Worm (Caenorhabditis elegans) whole organism, late embryonic: ENCODE data around the gene Y54G2A.48.

ENCODE experiments used
- K02D7.2 ChIP-seq: sonication (generic microtip); optimal IDR thresholded peaks from 2 replicates; lab custom pipeline; 2017; ENCODE audit warnings: mild to moderate bottlenecking, missing genetic modification characterization, missing compliant biosample characterization
- ama-1 ChIP-seq: fragments of 150-350 bp; optimal IDR thresholded peaks from 2 replicates; lab custom pipeline; 2014
- ceh-24 ChIP-seq: sonication (generic microtip); optimal IDR thresholded peaks from 2 replicates; lab custom pipeline; 2016; ENCODE audit warnings: mild to moderate bottlenecking, missing genetic modification characterization, missing compliant biosample characterization
- ceh-9 ChIP-seq: sonication (generic microtip); optimal IDR thresholded peaks from 2 replicates; lab custom pipeline; 2016; ENCODE audit warnings: mild to moderate bottlenecking, missing genetic modification characterization, inconsistent platforms, missing compliant biosample characterization
- fkh-10 ChIP-seq: fragments of 150-350 bp; optimal IDR thresholded peaks from 2 replicates; lab custom pipeline; 2014; ENCODE audit warnings: missing biosample characterization, missing genetic modification reagents, missing genetic modification characterization
- hlh-8 ChIP-seq: sonication (generic microtip); optimal IDR thresholded peaks from 2 replicates; lab custom pipeline; 2016; ENCODE audit warnings: missing genotype, missing genetic modification characterization, missing compliant biosample characterization
- nfya-1 ChIP-seq: sonication (generic microtip); optimal IDR thresholded peaks from 2 replicates; lab custom pipeline; 2017; ENCODE audit warnings: missing genetic modification characterization, mild to moderate bottlenecking, missing compliant biosample characterization, antibody characterized with exemption, moderate library complexity
- npax-4 ChIP-seq: sonication (generic microtip); optimal IDR thresholded peaks from 2 replicates; lab custom pipeline; 2016; ENCODE audit warnings: missing genetic modification characterization, missing compliant biosample characterization
- pax-1 ChIP-seq: fragments of 150-350 bp; optimal IDR thresholded peaks from 2 replicates; lab custom pipeline; 2014; ENCODE audit warnings: missing biosample characterization, missing genetic modification characterization
- pha-4 ChIP-seq: fragments of 150-350 bp; optimal IDR thresholded peaks from 2 replicates; lab custom pipeline; 2018; ENCODE audit warnings: missing biosample characterization, missing genetic modification reagents, missing genetic modification characterization
- pqm-1 ChIP-seq: sonication (generic microtip); optimal IDR thresholded peaks from 2 replicates; lab custom pipeline; 2016; ENCODE audit warnings: missing genetic modification characterization, missing compliant biosample characterization
- ref-2 ChIP-seq: sonication (generic microtip); optimal IDR thresholded peaks from 2 replicates; lab custom pipeline; 2016; ENCODE audit warnings: missing genetic modification characterization, missing compliant biosample characterization
- tbx-2 ChIP-seq: sonication (generic microtip); optimal IDR thresholded peaks from 2 replicates; lab custom pipeline; 2016; ENCODE audit warnings: missing genetic modification characterization, missing compliant biosample characterization
- unc-86 ChIP-seq: sonication (generic microtip); optimal IDR thresholded peaks from 2 replicates; lab custom pipeline; 2016; ENCODE audit warnings: missing genetic modification characterization, missing compliant biosample characterization

- TF ChIP-seq npax-4 (tag; lab: Kevin White, UChicago), result no peak
- TF ChIP-seq ama-1 (lab: Kevin White, UChicago), result no peak
- no peak for TF ChIP-seq pqm-1
- TF ChIP-seq fkh-10 (GFP tag; lab: Kevin White, UChicago), result no peak
- no peak for TF ChIP-seq ceh-24 (tag; lab: Kevin White, UChicago)
- no peak for TF ChIP-seq tbx-2 (tag; lab: Kevin White, UChicago)
- TF ChIP-seq ceh-9 (tag; lab: Kevin White, UChicago), result no peak
- no peak for TF ChIP-seq pha-4 (tag; lab: Kevin White, UChicago)
- no peak for TF ChIP-seq nfya-1 (tag; lab: Kevin White, UChicago)
- TF ChIP-seq K02D7.2 (tag; lab: Kevin White, UChicago), result no peak
- no peak for TF ChIP-seq unc-86
- TF ChIP-seq hlh-8 (tag; lab: Kevin White, UChicago), result no peak
- no peak for TF ChIP-seq ref-2 (tag; lab: Kevin White, UChicago)
- no peak for TF ChIP-seq pax-1 (tag; lab: Kevin White, UChicago)
These were observed at the start of gene Y54G2A.48, which contains the start of gene pudl-1 for ce11 chrIV:2832587-2832986.
